Worm (Caenorhabditis elegans): ENCODE measurements around the gene best-12.

best-12 gene

ce11 chrV:16041925-16042742, 7.1 kb upstream of the best-12 start, which contains the start of the genes his-2 and his-1:
TSS of gene his-2 (minus strand) at chrV:16042283.
TSS of gene his-1 (plus strand) at chrV:16042520.
- peak; percentile 81 for TF ChIP-seq set-16 (GFP tag; IDR thresholded peaks at IDR 0.05)

ce11 chrV:16042743-16043014, 6.6 kb upstream of the best-12 start:
- 0 out of 2 replicates have a peak, but pooled peaks have one; percentile 38 for TF ChIP-seq zfp-3 (GFP tag; conservative IDR thresholded peaks at IDR 0.05)
- TF ChIP-seq F26F4.8 (GFP tag; conservative IDR thresholded peaks at IDR 0.05) = no peak

ce11 chrV:16043686-16044085, 5.6 kb upstream of the best-12 start:
- no peak for TF ChIP-seq madf-9 (GFP tag; conservative IDR thresholded peaks at IDR 0.05)
- peak; percentile 81 for TF ChIP-seq aha-1 (tag)
- peak; percentile 42 for TF ChIP-seq nhr-28 (tag; optimal IDR thresholded peaks at IDR 0.05)
- TF ChIP-seq dmd-6 (GFP tag; IDR thresholded peaks at IDR 0.05) = peak; percentile 76
- TF ChIP-seq hlh-11 (tag; optimal IDR thresholded peaks at IDR 0.05) = peak; percentile 51
- TF ChIP-seq daf-16 (GFP tag; optimal IDR thresholded peaks at IDR 0.05) = no peak
- peak; percentile 69 for TF ChIP-seq daf-16 (tag; optimal IDR thresholded peaks at IDR 0.05)
- TF ChIP-seq attf-4 (tag; optimal IDR thresholded peaks at IDR 0.05) = no peak
- TF ChIP-seq pqm-1 (tag; optimal IDR thresholded peaks at IDR 0.05) = peak; percentile 2
- no peak for TF ChIP-seq tra-1 (GFP tag; IDR thresholded peaks at IDR 0.05)
- no peak for TF ChIP-seq dpl-1 (GFP tag; optimal IDR thresholded peaks at IDR 0.05)
- 0 out of 2 replicates have a peak, but pooled peaks have one; percentile 21 for TF ChIP-seq lin-1 (GFP tag; IDR thresholded peaks at IDR 0.05)
- 0 out of 2 replicates have a peak, but pooled peaks have one; percentile 5 for TF ChIP-seq nhr-42 (GFP tag; IDR thresholded peaks at IDR 0.05)
- peak; percentile 74 for TF ChIP-seq dve-1 (tag; optimal IDR thresholded peaks at IDR 0.05; ENCODE audit: insufficient read depth)
- TF ChIP-seq php-3 (GFP tag; IDR thresholded peaks at IDR 0.05) = peak; percentile 68

ce11 chrV:16045837-16046236, 3.4 kb upstream of the best-12 start, which contains the start of gene T10C6.15:
TSS of gene T10C6.15 (minus strand) at chrV:16045940.
- TF ChIP-seq nhr-28 (tag; optimal IDR thresholded peaks at IDR 0.05) (peak; percentile 80), ZK546.5 (tag; optimal IDR thresholded peaks at IDR 0.05) (no peak), zip-11 (GFP tag; IDR thresholded peaks at IDR 0.05) (no peak), mdl-1 (tag; optimal IDR thresholded peaks at IDR 0.05) (peak in 1 of 2 experiments; percentile 72), egl-43 (GFP tag; IDR thresholded peaks at IDR 0.05) (no peak), hlh-30 (tag; optimal IDR thresholded peaks at IDR 0.05; ENCODE audit: insufficient read depth) (peak; percentile 77), hif-1 (tag; optimal IDR thresholded peaks at IDR 0.05) (peak in 1 of 2 experiments; percentile 4), F49E8.2 (tag; optimal IDR thresholded peaks at IDR 0.05; ENCODE audit: borderline replicate concordance) (no peak), duxl-1 (tag; optimal IDR thresholded peaks at IDR 0.05; ENCODE audit: poor library complexity) (no peak), T20F7.1 (GFP tag; optimal IDR thresholded peaks at IDR 0.05) (peak; percentile 38), dve-1 (tag; optimal IDR thresholded peaks at IDR 0.05; ENCODE audit: insufficient read depth) (peak; percentile 97), dmd-6 (GFP tag; IDR thresholded peaks at IDR 0.05) (peak; percentile 95), nhr-10 (tag; optimal IDR thresholded peaks at IDR 0.05) (peak; percentile 46), hlh-11 (tag; optimal IDR thresholded peaks at IDR 0.05) (peak; percentile 91), lin-1 (GFP tag; IDR thresholded peaks at IDR 0.05) (peak; percentile 83), nhr-6 (tag; optimal IDR thresholded peaks at IDR 0.05) (peak; percentile 20), mxl-3 (GFP tag; optimal IDR thresholded peaks at IDR 0.05) (peak; percentile 18), daf-16 (GFP tag; optimal IDR thresholded peaks at IDR 0.05) (peak in 1 of 2 experiments; percentile 91), daf-16 (tag; optimal IDR thresholded peaks at IDR 0.05) (peak; percentile 100), nhr-237 (tag; optimal IDR thresholded peaks at IDR 0.05) (no peak), pqm-1 (tag; optimal IDR thresholded peaks at IDR 0.05) (peak; percentile 67), php-3 (GFP tag; IDR thresholded peaks at IDR 0.05) (peak; percentile 74), nhr-77 (tag; optimal IDR thresholded peaks at IDR 0.05) (peak; percentile 58), zag-1 (tag; optimal IDR thresholded peaks at IDR 0.05) (no peak), tra-1 (GFP tag; IDR thresholded peaks at IDR 0.05) (peak; percentile 69), nhr-102 (tag; optimal IDR thresholded peaks at IDR 0.05) (peak; percentile 89), nhr-48 (tag; optimal IDR thresholded peaks at IDR 0.05) (peak; percentile 91)

Measured in whole organism, L4 larva.